Worm (Caenorhabditis elegans): Measurements from ENCODE around the gene nspg-11.

The nspg-11 gene

DNA sequence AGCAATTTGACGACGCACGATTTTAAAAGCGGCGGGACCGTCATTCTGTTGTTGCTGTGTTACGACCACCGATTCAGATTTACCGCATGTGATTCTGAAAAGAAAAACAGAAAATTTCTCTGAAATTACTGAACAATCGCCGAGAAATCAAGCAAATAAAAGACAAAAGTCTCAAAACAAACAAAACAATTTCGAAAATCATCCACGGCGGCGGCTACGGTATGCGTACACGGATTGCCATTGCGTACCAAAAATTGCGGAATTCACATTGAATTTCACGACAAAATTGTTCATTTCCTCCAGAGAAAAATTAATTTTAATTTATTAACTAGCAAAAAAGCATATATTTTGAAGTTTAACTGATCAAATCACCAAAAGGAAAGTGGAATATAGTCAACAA lies 42.5 kb upstream of the nspg-11 start, which contains the start of gene pezo-1:
pezo-1 (minus strand) TSS at position 101 of the 400 bp plus-strand sequence.
- TF ChIP-seq lsl-1 (GFP tag; optimal IDR thresholded peaks at IDR 0.05) (peak; percentile 28), repo-1 (tag; optimal IDR thresholded peaks at IDR 0.05) (no peak), let-526 (GFP tag; IDR thresholded peaks at IDR 0.05) (no peak), zim-3 (tag; optimal IDR thresholded peaks at IDR 0.05) (no peak), nhr-179 (tag; optimal IDR thresholded peaks at IDR 0.05) (no peak), madf-6 (GFP tag; IDR thresholded peaks at IDR 0.05) (no peak), nhr-120 (GFP tag; IDR thresholded peaks at IDR 0.05) (no peak), hsf-1 (GFP tag; IDR thresholded peaks at IDR 0.05) (0 out of 2 replicates have a peak, but pooled peaks have one; percentile 25), ccch-3 (GFP tag; optimal IDR thresholded peaks at IDR 0.05) (no peak), madf-3 (GFP tag; IDR thresholded peaks at IDR 0.05) (no peak), hrde-1 (tag; optimal IDR thresholded peaks at IDR 0.05; ENCODE audit: borderline replicate concordance) (no peak), C17E4.6 (GFP tag; IDR thresholded peaks at IDR 0.05) (no peak), pha-4 (tag; optimal IDR thresholded peaks at IDR 0.05) (no peak), aptf-2 (GFP tag; conservative IDR thresholded peaks at IDR 0.05) (no peak), Y56A3A.18 (GFP tag; IDR thresholded peaks at IDR 0.05) (no peak), cebp-2 (GFP tag; IDR thresholded peaks at IDR 0.05) (no peak), snpc-3.4 (tag; optimal IDR thresholded peaks at IDR 0.05) (peak; percentile 11)

ce11 chrIV:9353728-9354127 lies 29.8 kb upstream of the nspg-11 start:
- TF ChIP-seq repo-1 (tag; optimal IDR thresholded peaks at IDR 0.05) = no peak
- TF ChIP-seq ceh-79 (tag; optimal IDR thresholded peaks at IDR 0.05) = no peak
- TF ChIP-seq aptf-3 (GFP tag; IDR thresholded peaks at IDR 0.05) = no peak
- no peak for TF ChIP-seq B0019.2 (GFP tag; conservative IDR thresholded peaks at IDR 0.05)
- no peak for TF ChIP-seq ceh-27 (GFP tag; optimal IDR thresholded peaks at IDR 0.05)
- no peak for TF ChIP-seq ama-1 (optimal IDR thresholded peaks at IDR 0.05)
- no peak for TF ChIP-seq ama-1 (GFP tag; optimal IDR thresholded peaks at IDR 0.05)
- no peak for TF ChIP-seq zim-3 (tag; optimal IDR thresholded peaks at IDR 0.05)
- TF ChIP-seq F39B2.1 (GFP tag; IDR thresholded peaks at IDR 0.05) = no peak
- TF ChIP-seq F52B5.7 (tag; optimal IDR thresholded peaks at IDR 0.05) = no peak
- no peak for TF ChIP-seq tlf-1 (GFP tag; optimal IDR thresholded peaks at IDR 0.05)
- TF ChIP-seq F22D6.2 (tag; optimal IDR thresholded peaks at IDR 0.05) = no peak
- no peak for TF ChIP-seq F10E7.11 (tag; optimal IDR thresholded peaks at IDR 0.05)

DNA sequence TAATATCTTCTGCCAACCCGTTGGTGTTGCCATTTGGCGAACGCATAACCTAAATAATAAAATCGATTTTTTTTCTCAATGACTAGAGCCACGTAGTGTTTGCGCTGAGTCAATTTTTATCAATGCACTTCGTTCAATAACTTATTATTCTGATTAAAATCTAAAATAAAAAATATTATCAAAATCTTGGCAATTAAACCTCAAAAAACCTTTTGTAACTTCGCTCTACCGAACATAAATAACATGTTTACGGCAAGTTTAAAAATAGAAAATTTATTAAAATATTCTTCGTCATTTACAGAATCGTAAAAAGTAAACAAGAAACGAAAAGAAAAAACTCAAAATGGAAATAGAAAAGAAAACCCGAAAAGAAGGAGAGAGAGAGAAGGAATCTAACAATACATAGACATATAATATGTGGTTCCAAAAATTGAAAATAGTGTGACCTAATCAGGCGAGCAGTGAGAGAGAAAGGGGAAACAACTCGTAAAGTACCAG lies 19.3 kb upstream of the nspg-11 start, which contains the start of gene pigc-1:
pigc-1 (minus strand) TSS at position 51 of the 498 bp plus-strand sequence.
- no peak for TF ChIP-seq rpc-1 (optimal IDR thresholded peaks at IDR 0.05)
- no peak for TF ChIP-seq rpc-1 (tag; optimal IDR thresholded peaks at IDR 0.05)
- TF ChIP-seq ceh-91 (GFP tag; IDR thresholded peaks at IDR 0.05) = no peak
- TF ChIP-seq C17E4.6 (GFP tag; IDR thresholded peaks at IDR 0.05) = no peak
- TF ChIP-seq dpff-1 (tag; optimal IDR thresholded peaks at IDR 0.05) = no peak
- TF ChIP-seq atf-7 (tag; optimal IDR thresholded peaks at IDR 0.05) = no peak
- no peak for TF ChIP-seq unc-62 (GFP tag; optimal IDR thresholded peaks at IDR 0.05)
- no peak for TF ChIP-seq F39B2.1 (GFP tag; IDR thresholded peaks at IDR 0.05)
- no peak for TF ChIP-seq nhr-179 (tag; optimal IDR thresholded peaks at IDR 0.05)
- TF ChIP-seq snpc-4 (GFP tag; optimal IDR thresholded peaks at IDR 0.05) = no peak
- peak in 1 of 4 experiments; percentile 30 for TF ChIP-seq snpc-4 (tag; optimal IDR thresholded peaks at IDR 0.05)
- no peak for TF ChIP-seq ztf-26 (tag; optimal IDR thresholded peaks at IDR 0.05)
- 0 out of 2 replicates have a peak, but pooled peaks have one; percentile 10 for TF ChIP-seq B0336.3 (GFP tag; IDR thresholded peaks at IDR 0.05)
- no peak for TF ChIP-seq F52B5.7 (tag; optimal IDR thresholded peaks at IDR 0.05)
- TF ChIP-seq Y56A3A.18 (GFP tag; IDR thresholded peaks at IDR 0.05) = 0 out of 2 replicates have a peak, but pooled peaks have one; percentile 27
- TF ChIP-seq madf-6 (GFP tag; IDR thresholded peaks at IDR 0.05) = peak; percentile 24; the same call in 1 of the 2 replicates

Data from whole organism, young adult.